Worm (Caenorhabditis elegans) whole organism, L1 larva: ENCODE measurements around the gene srh-100.

ENCODE experiments used
- ama-1 ChIP-seq: fragments of 150-350 bp; optimal IDR thresholded peaks from 2 replicates; lab custom pipeline; 2014
- fkh-10 ChIP-seq: sonication (generic microtip); optimal IDR thresholded peaks from 2 replicates; lab custom pipeline; 2017; ENCODE audit warnings: missing biosample characterization, missing genetic modification reagents, missing genetic modification characterization
- fos-1 ChIP-seq: fragments of 150-350 bp; optimal IDR thresholded peaks from 2 replicates; lab custom pipeline; 2014; ENCODE audit warnings: missing biosample characterization, missing genetic modification characterization
- mep-1 ChIP-seq: fragments of 150-350 bp; optimal IDR thresholded peaks from 2 replicates; lab custom pipeline; 2014; ENCODE audit warnings: missing biosample characterization, missing genetic modification characterization

DNA sequence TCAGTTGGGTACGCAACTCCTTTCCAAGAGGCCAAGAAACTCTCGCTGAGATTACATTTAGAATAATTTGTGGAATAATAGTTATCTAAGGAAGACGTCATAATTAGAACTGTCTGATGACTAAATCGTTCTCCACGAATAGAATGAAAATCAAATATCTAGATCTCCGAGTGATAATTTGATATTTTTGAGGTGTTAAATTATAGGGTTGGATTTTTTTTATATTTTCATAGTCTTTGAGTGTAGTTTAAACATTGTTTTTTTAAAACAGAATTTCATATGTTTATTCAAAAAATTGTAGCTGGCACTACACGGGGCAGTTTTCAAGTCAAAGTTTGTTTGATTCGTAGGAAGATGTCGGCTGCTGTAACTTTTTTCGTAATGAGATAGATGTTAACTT, 2.0 kb upstream of the srh-100 start, which contains the start of gene srh-99:
- TF ChIP-seq fos-1 (tag; lab: Kevin White, UChicago) (no peak), fkh-10 (no peak), ama-1 (no peak), mep-1 (tag; lab: Kevin White, UChicago) (no peak)
